Fruit fly (Drosophila melanogaster) S2 (cell line): ENCODE data around the gene CG3544.

ENCODE experiments used
- CG8478 ChIP-seq: fragments of >200 bp; optimal IDR thresholded peaks from 2 replicates; lab custom pipeline; 2018
- CTCF ChIP-seq, 2 experiments: fragments of >200 bp; optimal IDR thresholded peaks; 2 replicates each; lab custom pipeline; 2018

dm6 chr2L:826388-826787 lies 42.3 kb downstream of the CG3544 start:
- TF ChIP-seq CG8478 (lab: Kevin White, UChicago) = no peak
- no peak for TF ChIP-seq CTCF (optimal IDR thresholded peaks at IDR 0.05; lab: Kevin White, UChicago)
